Fruit fly (Drosophila melanogaster) whole organism, pupa: ENCODE data around the gene M1BP.

Experiments
- CG34367 ChIP-seq: fragments of 200-800 bp; sonication (Bioruptor generic); optimal IDR thresholded peaks from 2 replicates; lab custom pipeline; 2018; ENCODE audit warnings: missing biosample characterization, mild to moderate bottlenecking, missing genetic modification characterization
- CG8159 ChIP-seq: fragments of 200-800 bp; sonication (Bioruptor generic); optimal IDR thresholded peaks from 3 replicates; lab custom pipeline; 2018; ENCODE audit warnings: missing biosample characterization, mild to moderate bottlenecking, missing genetic modification characterization, moderate library complexity
- EcR ChIP-seq: fragments of 200-800 bp; sonication (Bioruptor generic); optimal IDR thresholded peaks from 3 replicates; lab custom pipeline; 2019; ENCODE audit warnings: missing biosample characterization, missing genetic modification characterization, mild to moderate bottlenecking, moderate library complexity, missing genetic modification reagents
- Snoo ChIP-seq: fragments of 200-800 bp; sonication (Bioruptor generic); optimal IDR thresholded peaks from 3 replicates; lab custom pipeline; 2017; ENCODE audit warnings: missing biosample characterization, mild to moderate bottlenecking, missing genetic modification characterization, inconsistent platforms
- gl ChIP-seq: fragments of 200-800 bp; sonication (Bioruptor generic); optimal IDR thresholded peaks from 2 replicates; lab custom pipeline; 2018; ENCODE audit warnings: missing biosample characterization, mild to moderate bottlenecking, missing genetic modification characterization

DNA sequence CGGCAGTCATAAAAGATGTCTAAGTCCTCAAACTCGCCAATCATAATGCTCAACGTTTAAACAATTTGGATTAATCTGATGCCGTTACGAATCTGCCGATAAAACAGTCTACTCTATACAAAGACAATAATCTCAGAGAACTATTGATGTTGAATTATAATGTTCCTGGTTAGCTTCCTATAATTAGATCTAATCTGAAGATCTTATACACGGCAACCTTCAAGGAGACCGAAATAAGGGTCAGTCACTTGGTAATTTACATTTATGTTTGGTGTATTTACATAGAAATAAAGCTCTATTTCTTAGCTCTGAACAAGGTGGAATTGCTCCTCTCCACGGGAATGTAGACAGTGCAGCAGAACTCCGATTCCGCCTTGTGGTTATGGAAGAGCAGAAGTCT, 49.2 kb upstream of the M1BP start, which contains the start of gene CG33189:
- TF ChIP-seq EcR (GFP tag; lab: Kevin White, UChicago) (no peak), CG8159 (no peak), CG34367 (no peak), Snoo (tag; lab: Kevin White, UChicago) (no peak), gl (tag; lab: Kevin White, UChicago) (no peak)
